Worm (Caenorhabditis elegans) whole organism, midembryonic: ENCODE data around the gene srx-4.

Source experiments
- ztf-23 ChIP-seq: fragments of 200-800 bp; sonication (Bioruptor generic); IDR thresholded peaks from 2 replicates; pipeline ENCODE4 v1.3.6; 2022; ENCODE audit warnings: missing genetic modification reagents, missing genetic modification characterization, missing compliant biosample characterization
- ztf-29 ChIP-seq: fragments of 200-800 bp; sonication (Bioruptor generic); IDR thresholded peaks from 2 replicates; pipeline ENCODE4 v1.3.6; 2022; ENCODE audit warnings: missing genetic modification reagents, missing genetic modification characterization, missing compliant biosample characterization

ce11 chrV:702260-702659, 9.7 kb upstream of the srx-4 start, which contains the start of gene srbc-37:
- TF ChIP-seq ztf-23 (no peak), ztf-29 (GFP tag; lab: Robert Waterston, UW) (no peak)
